Worm (Caenorhabditis elegans) whole organism, dauer: ENCODE data around the gene ZC239.17.

Source experiments
- unc-62 ChIP-seq: sonication (generic microtip); optimal IDR thresholded peaks from 2 replicates; lab custom pipeline; 2017; ENCODE audit warnings: missing biosample characterization, missing genetic modification reagents, missing genetic modification characterization

ZC239.17 gene

ce11 chrII:3225780-3226179, at the start of gene ZC239.17:
Gene ZC239.17 (minus strand): TSS chrII:3225880.
- no peak for TF ChIP-seq unc-62 (GFP tag; lab: Kevin White, UChicago)

- TF ChIP-seq unc-62 (GFP tag; lab: Kevin White, UChicago): no peak
Observed at ce11 chrII:3274923-3275322, 49.2 kb upstream of the ZC239.17 start, which contains the start of gene F02E11.3. Gene F02E11.3 (minus strand): TSS chrII:3275023.

- no peak for TF ChIP-seq unc-62 (GFP tag; lab: Kevin White, UChicago)
Observed at ce11 chrII:3270598-3270997, 44.9 kb upstream of the ZC239.17 start.

ce11 chrII:3267815-3268214, 42.1 kb upstream of the ZC239.17 start:
- TF ChIP-seq unc-62 (GFP tag; lab: Kevin White, UChicago): no peak

- TF ChIP-seq unc-62 (GFP tag; lab: Kevin White, UChicago): no peak
Observed at ce11 chrII:3267365-3267764, 41.7 kb upstream of the ZC239.17 start, which contains the start of gene F02E11.7. Gene F02E11.7 (plus strand): TSS chrII:3267665.

ce11 chrII:3264704-3265103, 39.0 kb upstream of the ZC239.17 start:
- no peak for TF ChIP-seq unc-62 (GFP tag; lab: Kevin White, UChicago)

ce11 chrII:3262504-3262903, 36.8 kb upstream of the ZC239.17 start, which contains the start of gene F02E11.2:
Gene F02E11.2 (plus strand): TSS chrII:3262804.
- TF ChIP-seq unc-62 (GFP tag; lab: Kevin White, UChicago): no peak

- TF ChIP-seq unc-62 (GFP tag; lab: Kevin White, UChicago): no peak
Observed at ce11 chrII:3259254-3259653, 33.6 kb upstream of the ZC239.17 start, which contains the start of gene gcy-19. Gene gcy-19 (minus strand): TSS chrII:3259354.

- no peak for TF ChIP-seq unc-62 (GFP tag; lab: Kevin White, UChicago)
Observed at ce11 chrII:3251782-3252181, 26.1 kb upstream of the ZC239.17 start.

ce11 chrII:3250195-3250594, 24.5 kb upstream of the ZC239.17 start:
- TF ChIP-seq unc-62 (GFP tag; lab: Kevin White, UChicago): no peak

ce11 chrII:3249406-3249805, 23.7 kb upstream of the ZC239.17 start, which contains the start of gene clec-124:
Gene clec-124 (plus strand): TSS chrII:3249706.
- no peak for TF ChIP-seq unc-62 (GFP tag; lab: Kevin White, UChicago)

- TF ChIP-seq unc-62 (GFP tag; lab: Kevin White, UChicago): no peak
Observed at ce11 chrII:3248043-3248718, 22.5 kb upstream of the ZC239.17 start, which contains the start of the genes fbxc-50 and C17F4.2. Gene fbxc-50 (minus strand): TSS chrII:3248123. Gene C17F4.2 (plus strand): TSS chrII:3248668.

- TF ChIP-seq unc-62 (GFP tag; lab: Kevin White, UChicago): no peak
Observed at ce11 chrII:3247556-3247955, 21.9 kb upstream of the ZC239.17 start.

ce11 chrII:3245836-3246235, 20.2 kb upstream of the ZC239.17 start, which contains the start of gene C17F4.7:
Gene C17F4.7 (minus strand): TSS chrII:3246015.
- TF ChIP-seq unc-62 (GFP tag; lab: Kevin White, UChicago): no peak

ce11 chrII:3244758-3245157, 19.1 kb upstream of the ZC239.17 start:
- no peak for TF ChIP-seq unc-62 (GFP tag; lab: Kevin White, UChicago)

ce11 chrII:3244070-3244469, 18.4 kb upstream of the ZC239.17 start, which contains the start of gene C17F4.12:
Gene C17F4.12 (minus strand): TSS chrII:3244170.
- TF ChIP-seq unc-62 (GFP tag; lab: Kevin White, UChicago): no peak

ce11 chrII:3241842-3242241, 16.2 kb upstream of the ZC239.17 start:
- no peak for TF ChIP-seq unc-62 (GFP tag; lab: Kevin White, UChicago)
